Worm (Caenorhabditis elegans) whole organism, early embryonic: ENCODE data around the gene cdc-73.

ENCODE experiments used
- B0310.2 ChIP-seq: sonication (generic microtip); optimal IDR thresholded peaks from 2 replicates; lab custom pipeline; 2016; ENCODE audit warnings: mild to moderate bottlenecking, missing genetic modification characterization, missing compliant biosample characterization
- F13C5.2 ChIP-seq: sonication (generic microtip); optimal IDR thresholded peaks from 2 replicates; lab custom pipeline; 2017; ENCODE audit warnings: mild to moderate bottlenecking, missing genetic modification characterization, inconsistent platforms, missing compliant biosample characterization
- aly-1 ChIP-seq: sonication (generic microtip); optimal IDR thresholded peaks from 2 replicates; lab custom pipeline; 2016; ENCODE audit warnings: missing genetic modification characterization, missing compliant biosample characterization
- ama-1 ChIP-seq: fragments of 150-350 bp; optimal IDR thresholded peaks from 2 replicates; lab custom pipeline; 2014
- ceh-13 ChIP-seq: fragments of 200-800 bp; sonication (Bioruptor generic); optimal IDR thresholded peaks from 2 replicates; lab custom pipeline; 2018; ENCODE audit warnings: mild to moderate bottlenecking, missing genetic modification characterization, missing compliant biosample characterization
- ceh-36 ChIP-seq: sonication (generic microtip); optimal IDR thresholded peaks from 2 replicates; lab custom pipeline; 2016; ENCODE audit warnings: missing genetic modification characterization, inconsistent platforms, missing compliant biosample characterization
- ets-7 ChIP-seq: sonication (generic microtip); optimal IDR thresholded peaks from 2 replicates; lab custom pipeline; 2016; ENCODE audit warnings: missing genotype, missing genetic modification characterization, missing compliant biosample characterization
- hmbx-1 ChIP-seq: sonication (generic microtip); optimal IDR thresholded peaks from 2 replicates; lab custom pipeline; 2016; ENCODE audit warnings: mild to moderate bottlenecking, missing genetic modification characterization, missing compliant biosample characterization
- scrt-1 ChIP-seq: fragments of 200-800 bp; sonication (Bioruptor generic); IDR thresholded peaks from 2 replicates; pipeline ENCODE4 v1.3.6; 2022; ENCODE audit warnings: missing genetic modification characterization, missing compliant biosample characterization
- tbx-11 ChIP-seq: fragments of 200-800 bp; sonication (Bioruptor generic); IDR thresholded peaks from 2 replicates; pipeline ENCODE4 v1.3.6; 2022; ENCODE audit warnings: missing genetic modification characterization, missing compliant biosample characterization
- tbx-37 ChIP-seq: fragments of 200-800 bp; sonication (Bioruptor generic); conservative IDR thresholded peaks from 2 replicates; pipeline ENCODE4 v1.3.6; 2022; ENCODE audit warnings: missing genetic modification reagents, missing genetic modification characterization, missing compliant biosample characterization

DNA sequence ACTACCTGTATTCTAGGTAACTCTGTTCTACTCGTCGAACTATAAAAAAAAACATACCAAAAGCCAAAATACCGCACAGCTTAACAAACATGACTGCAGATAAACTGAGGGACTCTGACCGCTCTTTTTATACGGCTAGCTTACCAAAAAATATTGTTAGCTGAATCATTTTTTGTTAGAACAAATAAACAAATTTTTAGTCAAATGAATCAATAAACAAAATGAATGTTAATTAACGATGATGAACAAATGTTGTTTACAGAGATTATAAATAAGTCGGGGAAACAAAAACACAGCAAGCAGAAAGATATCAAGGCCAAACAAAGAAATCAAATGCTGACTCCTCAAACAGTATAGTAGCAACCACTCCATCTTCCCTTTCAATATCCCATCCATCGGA, 21.2 kb downstream of the cdc-73 start, which contains the start of gene ilys-6:
- TF ChIP-seq scrt-1, result no peak
- no peak for TF ChIP-seq ceh-36 (tag; lab: Kevin White, UChicago)
- no peak for TF ChIP-seq ama-1 (lab: Kevin White, UChicago)
- no peak for TF ChIP-seq tbx-37 (GFP tag; lab: Robert Waterston, UW)
- no peak for TF ChIP-seq aly-1 (tag; lab: Kevin White, UChicago)
- no peak for TF ChIP-seq ceh-13 (GFP tag; lab: Kevin White, UChicago)
- TF ChIP-seq tbx-11, result no peak
- no peak for TF ChIP-seq B0310.2 (tag; lab: Kevin White, UChicago)
- no peak for TF ChIP-seq F13C5.2 (tag; lab: Kevin White, UChicago)
- no peak for TF ChIP-seq ets-7 (tag; lab: Kevin White, UChicago)
- no peak for TF ChIP-seq hmbx-1 (tag; lab: Kevin White, UChicago)
